Worm (Caenorhabditis elegans) whole organism, mixed stage, embryonic: ENCODE results near the gene sru-1.

ENCODE experiments used
- lsy-2 ChIP-seq: fragments of 150-350 bp; optimal IDR thresholded peaks from 2 replicates; lab custom pipeline; 2014; ENCODE audit warnings: missing biosample characterization, missing genetic modification characterization
- nhr-12 ChIP-seq: fragments of 150-350 bp; optimal IDR thresholded peaks from 2 replicates; lab custom pipeline; 2014; ENCODE audit warnings: missing biosample characterization, missing genetic modification characterization
- nhr-2 ChIP-seq: fragments of 150-350 bp; optimal IDR thresholded peaks from 2 replicates; lab custom pipeline; 2014; ENCODE audit warnings: missing biosample characterization, missing genetic modification characterization
- unc-62 ChIP-seq: fragments of 150-350 bp; optimal IDR thresholded peaks from 2 replicates; lab custom pipeline; 2014; ENCODE audit warnings: missing biosample characterization, missing genetic modification reagents, missing genetic modification characterization

- TF ChIP-seq nhr-12 (tag; lab: Kevin White, UChicago) = no peak
- TF ChIP-seq lsy-2 (tag; lab: Kevin White, UChicago) = no peak
- no peak for TF ChIP-seq unc-62 (GFP tag; lab: Kevin White, UChicago)
- TF ChIP-seq nhr-2 (tag; lab: Kevin White, UChicago) = no peak
These were observed 1.6 kb upstream of the sru-1 start for ce11 chrIV:9486779-9487178.
